Fruit fly (Drosophila melanogaster) whole organism, embryonic: ENCODE measurements around the gene Chchd2.

Source experiments
- Aef1 ChIP-seq: fragments of 200-800 bp; sonication (Bioruptor generic); IDR thresholded peaks from 3 replicates; pipeline ENCODE4 v1.3.6; 2022; ENCODE audit warnings: missing biosample characterization, missing genetic modification characterization
- CG10366 ChIP-seq: fragments of 200-800 bp; sonication (Bioruptor generic); IDR thresholded peaks from 2 replicates; pipeline ENCODE4 v1.3.6; 2022; ENCODE audit warnings: missing biosample characterization, missing genetic modification characterization
- CG10543 ChIP-seq: fragments of 200-800 bp; sonication (Bioruptor generic); optimal IDR thresholded peaks from 3 replicates; lab custom pipeline; 2017; ENCODE audit warnings: missing biosample characterization, mild to moderate bottlenecking, missing genetic modification characterization, moderate library complexity
- CG10959 ChIP-seq: fragments of 200-800 bp; sonication (Bioruptor generic); IDR thresholded peaks from 2 replicates; pipeline ENCODE4 v1.3.6; 2022; ENCODE audit warnings: missing biosample characterization, missing genetic modification characterization
- CG11456 ChIP-seq: fragments of 200-800 bp; sonication (Bioruptor generic); IDR thresholded peaks from 3 replicates; pipeline ENCODE4 v1.3.6; 2022; ENCODE audit warnings: missing biosample characterization, missing genetic modification characterization
- CG12219 ChIP-seq: fragments of 200-800 bp; sonication (Bioruptor generic); optimal IDR thresholded peaks from 3 replicates; lab custom pipeline; 2018; ENCODE audit warnings: missing biosample characterization, mild to moderate bottlenecking, missing genetic modification characterization
- CG12299 ChIP-seq: fragments of 200-800 bp; sonication (Bioruptor generic); optimal IDR thresholded peaks from 2 replicates; lab custom pipeline; 2018; ENCODE audit warnings: missing biosample characterization, mild to moderate bottlenecking, missing genetic modification characterization
- CG17186 ChIP-seq: fragments of 200-800 bp; sonication (Bioruptor generic); optimal IDR thresholded peaks from 3 replicates; lab custom pipeline; 2017; ENCODE audit warnings: missing biosample characterization, missing genetic modification reagents, missing genetic modification characterization
- CG1792 ChIP-seq: fragments of 200-800 bp; sonication (Bioruptor generic); optimal IDR thresholded peaks from 2 replicates; lab custom pipeline; 2016; ENCODE audit warnings: missing biosample characterization, missing genetic modification characterization
- CG30431 ChIP-seq: fragments of 200-800 bp; sonication (Bioruptor generic); optimal IDR thresholded peaks from 2 replicates; lab custom pipeline; 2017; ENCODE audit warnings: missing biosample characterization, missing genetic modification characterization
- CG3163 ChIP-seq: fragments of 200-800 bp; sonication (Bioruptor generic); optimal IDR thresholded peaks from 3 replicates; lab custom pipeline; 2016; ENCODE audit warnings: missing biosample characterization, missing genetic modification characterization
- CG33557 ChIP-seq: fragments of 200-800 bp; sonication (Bioruptor generic); optimal IDR thresholded peaks from 2 replicates; lab custom pipeline; 2019; ENCODE audit warnings: missing biosample characterization, mild to moderate bottlenecking, missing genetic modification characterization, moderate library complexity
- CG3847 ChIP-seq: fragments of 200-800 bp; sonication (Bioruptor generic); IDR thresholded peaks from 2 replicates; pipeline ENCODE4 v1.3.6; 2022; ENCODE audit warnings: missing biosample characterization, missing genetic modification characterization
- CG4617 ChIP-seq: fragments of 200-800 bp; sonication (Bioruptor generic); optimal IDR thresholded peaks from 3 replicates; lab custom pipeline; 2016; ENCODE audit warnings: missing biosample characterization, missing genetic modification characterization, borderline replicate concordance
- CG4730 ChIP-seq: fragments of 200-800 bp; sonication (Bioruptor generic); IDR thresholded peaks from 2 replicates; pipeline ENCODE4 v1.3.6; 2022; ENCODE audit warnings: missing biosample characterization, missing genetic modification characterization
- CG6175 ChIP-seq: fragments of 200-800 bp; sonication (Bioruptor generic); IDR thresholded peaks from 3 replicates; pipeline ENCODE4 v1.3.6; 2022; ENCODE audit warnings: missing biosample characterization, missing genetic modification characterization
- CG7372 ChIP-seq: fragments of 200-800 bp; sonication (Bioruptor generic); IDR thresholded peaks from 2 replicates; pipeline ENCODE4 v1.3.6; 2022; ENCODE audit warnings: missing biosample characterization, missing genetic modification characterization
- CG7556 ChIP-seq: fragments of 200-800 bp; sonication (Bioruptor generic); optimal IDR thresholded peaks from 2 replicates; lab custom pipeline; 2017; ENCODE audit warnings: missing biosample characterization, mild to moderate bottlenecking, missing genetic modification characterization
- CG7745 ChIP-seq: fragments of 200-800 bp; sonication (Bioruptor generic); optimal IDR thresholded peaks from 2 replicates; lab custom pipeline; 2018; ENCODE audit warnings: missing biosample characterization, mild to moderate bottlenecking, missing genetic modification characterization, moderate library complexity
- CG7987 ChIP-seq: fragments of 200-800 bp; sonication (Bioruptor generic); optimal IDR thresholded peaks from 2 replicates; lab custom pipeline; 2018; ENCODE audit warnings: missing biosample characterization, mild to moderate bottlenecking, missing genetic modification characterization, moderate library complexity
- CG8290 ChIP-seq, 3 experiments: fragments of 200-800 bp; sonication (Bioruptor generic); optimal IDR thresholded peaks; 2 replicates each; lab custom pipeline; 2016 to 2019; ENCODE audit warnings: missing biosample characterization in 3 of 3, missing genetic modification characterization in 3 of 3, mild to moderate bottlenecking in 2 of 3, moderate library complexity in 1 of 3
- Camta ChIP-seq: fragments of 200-800 bp; sonication (Bioruptor generic); optimal IDR thresholded peaks from 2 replicates; lab custom pipeline; 2016; ENCODE audit warnings: missing biosample characterization, missing genetic modification characterization
- CrebB ChIP-seq: fragments of 200-800 bp; sonication (Bioruptor generic); optimal IDR thresholded peaks from 3 replicates; lab custom pipeline; 2018; ENCODE audit warnings: missing biosample characterization, mild to moderate bottlenecking, missing genetic modification characterization
- Fer2 ChIP-seq: fragments of 200-800 bp; sonication (Bioruptor generic); optimal IDR thresholded peaks from 2 replicates; lab custom pipeline; 2018; ENCODE audit warnings: missing biosample characterization, mild to moderate bottlenecking, missing genetic modification characterization, moderate library complexity
- Hr78 ChIP-seq, 2 experiments: fragments of 200-800 bp in 1 of 2; fragments of >200 bp in 1 of 2; sonication (Bioruptor generic) in 1 of 2; optimal IDR thresholded peaks; 2 replicates each; lab custom pipeline; 2017 to 2019; ENCODE audit warnings: missing biosample characterization in 2 of 2, missing genetic modification characterization in 2 of 2, mild to moderate bottlenecking in 1 of 2, moderate library complexity in 1 of 2
- Hsf ChIP-seq: fragments of 200-800 bp; sonication (Bioruptor generic); optimal IDR thresholded peaks from 3 replicates; lab custom pipeline; 2016; ENCODE audit warnings: missing biosample characterization, missing genetic modification characterization
- Mrtf ChIP-seq: fragments of 200-800 bp; sonication (Bioruptor generic); IDR thresholded peaks from 3 replicates; pipeline ENCODE4 v1.3.6; 2022; ENCODE audit warnings: missing biosample characterization, missing genetic modification characterization
- Oaz ChIP-seq: fragments of 200-800 bp; sonication (Bioruptor generic); IDR thresholded peaks from 2 replicates; pipeline ENCODE4 v1.3.6; 2022; ENCODE audit warnings: missing biosample characterization, missing genetic modification characterization
- Poxn ChIP-seq: fragments of 200-800 bp; sonication (Bioruptor generic); IDR thresholded peaks from 2 replicates; pipeline ENCODE4 v1.3.6; 2022; ENCODE audit warnings: missing biosample characterization, missing genetic modification characterization
- Sry-β ChIP-seq: fragments of 200-800 bp; sonication (Bioruptor generic); optimal IDR thresholded peaks from 2 replicates; lab custom pipeline; 2018; ENCODE audit warnings: missing biosample characterization, mild to moderate bottlenecking, missing genetic modification characterization, moderate library complexity
- Stat92E ChIP-seq, 3 experiments: fragments of >200 bp in 2 of 3; fragments of 200-800 bp in 1 of 3; sonication (Bioruptor generic) in 1 of 3; optimal IDR thresholded peaks; 2 replicates each; lab custom pipeline; 2017 to 2019; ENCODE audit warnings: missing biosample characterization in 3 of 3, missing genetic modification characterization in 3 of 3, mild to moderate bottlenecking in 1 of 3, moderate library complexity in 1 of 3
- TFAM ChIP-seq: fragments of 200-800 bp; sonication (Bioruptor generic); optimal IDR thresholded peaks from 2 replicates; lab custom pipeline; 2017; ENCODE audit warnings: missing biosample characterization, missing genetic modification characterization, inconsistent platforms
- Xbp1 ChIP-seq: fragments of 200-800 bp; sonication (Bioruptor generic); optimal IDR thresholded peaks from 3 replicates; lab custom pipeline; 2016; ENCODE audit warnings: missing biosample characterization, mild to moderate bottlenecking, missing genetic modification characterization
- abd-A ChIP-seq: fragments of 200-800 bp; sonication (Bioruptor generic); optimal IDR thresholded peaks from 3 replicates; lab custom pipeline; 2019; ENCODE audit warnings: missing biosample characterization, mild to moderate bottlenecking, missing genetic modification characterization, moderate library complexity
- aop ChIP-seq: fragments of 200-800 bp; sonication (Bioruptor generic); IDR thresholded peaks from 2 replicates; pipeline ENCODE4 v1.3.6; 2022; ENCODE audit warnings: missing biosample characterization, missing genetic modification characterization
- bbx ChIP-seq: fragments of 200-800 bp; sonication (Bioruptor generic); IDR thresholded peaks from 2 replicates; pipeline ENCODE4 v1.3.6; 2022; ENCODE audit warnings: missing biosample characterization, missing genetic modification characterization; ENCODE audit not compliant: partially characterized antibody
- chif ChIP-seq, 2 experiments: fragments of 200-800 bp; sonication (Bioruptor generic); optimal IDR thresholded peaks; 3 replicates each; lab custom pipeline; 2016; ENCODE audit warnings: missing biosample characterization in 2 of 2, missing genetic modification characterization in 2 of 2
- croc ChIP-seq: fragments of 200-800 bp; sonication (Bioruptor generic); conservative IDR thresholded peaks from 3 replicates; pipeline ENCODE4 v1.3.6; 2022; ENCODE audit warnings: missing biosample characterization, missing genetic modification characterization
- dpn ChIP-seq, 2 experiments: fragments of 200-800 bp; sonication (Bioruptor generic); optimal IDR thresholded peaks; 3 replicates each; lab custom pipeline; 2016; ENCODE audit warnings: missing biosample characterization in 2 of 2, missing genetic modification characterization in 2 of 2
- fd3F ChIP-seq: fragments of 200-800 bp; sonication (Bioruptor generic); optimal IDR thresholded peaks from 2 replicates; lab custom pipeline; 2018; ENCODE audit warnings: missing biosample characterization, mild to moderate bottlenecking, missing genetic modification characterization, moderate library complexity
- gcm ChIP-seq: fragments of 200-800 bp; sonication (Bioruptor generic); optimal IDR thresholded peaks from 2 replicates; lab custom pipeline; 2019; ENCODE audit warnings: missing biosample characterization, mild to moderate bottlenecking, missing genetic modification characterization, moderate library complexity
- insv ChIP-seq, 2 experiments: fragments of 200-800 bp; sonication (Bioruptor generic); optimal IDR thresholded peaks; 3 replicates each; lab custom pipeline; 2016 to 2018; ENCODE audit warnings: missing biosample characterization in 2 of 2, missing genetic modification characterization in 2 of 2
- luna ChIP-seq: fragments of 200-800 bp; sonication (Bioruptor generic); optimal IDR thresholded peaks from 2 replicates; lab custom pipeline; 2016; ENCODE audit warnings: missing biosample characterization, missing genetic modification characterization
- mirr ChIP-seq: fragments of 200-800 bp; sonication (Bioruptor generic); optimal IDR thresholded peaks from 3 replicates; lab custom pipeline; 2018; ENCODE audit warnings: missing biosample characterization, mild to moderate bottlenecking, missing genetic modification characterization
- mld ChIP-seq: fragments of 200-800 bp; sonication (Bioruptor generic); IDR thresholded peaks from 3 replicates; pipeline ENCODE4 v1.3.6; 2022; ENCODE audit warnings: missing biosample characterization, missing genetic modification characterization; ENCODE audit not compliant: partially characterized antibody
- onecut ChIP-seq: fragments of 200-800 bp; sonication (Bioruptor generic); IDR thresholded peaks from 2 replicates; pipeline ENCODE4 v1.3.6; 2022; ENCODE audit warnings: missing biosample characterization, missing genetic modification characterization
- schlank ChIP-seq: fragments of 200-800 bp; sonication (Bioruptor generic); optimal IDR thresholded peaks from 2 replicates; lab custom pipeline; 2018; ENCODE audit warnings: missing biosample characterization, mild to moderate bottlenecking, missing genetic modification characterization
- scrt ChIP-seq: fragments of 200-800 bp; sonication (Bioruptor generic); optimal IDR thresholded peaks from 2 replicates; lab custom pipeline; 2018; ENCODE audit warnings: missing biosample characterization, mild to moderate bottlenecking, missing genetic modification characterization, moderate library complexity
- sens ChIP-seq: fragments of 200-800 bp; sonication (Bioruptor generic); peaks from one replicate; lab custom pipeline; 2016; ENCODE audit warnings: missing biosample characterization, missing genetic modification characterization

Gene Chchd2

DNA sequence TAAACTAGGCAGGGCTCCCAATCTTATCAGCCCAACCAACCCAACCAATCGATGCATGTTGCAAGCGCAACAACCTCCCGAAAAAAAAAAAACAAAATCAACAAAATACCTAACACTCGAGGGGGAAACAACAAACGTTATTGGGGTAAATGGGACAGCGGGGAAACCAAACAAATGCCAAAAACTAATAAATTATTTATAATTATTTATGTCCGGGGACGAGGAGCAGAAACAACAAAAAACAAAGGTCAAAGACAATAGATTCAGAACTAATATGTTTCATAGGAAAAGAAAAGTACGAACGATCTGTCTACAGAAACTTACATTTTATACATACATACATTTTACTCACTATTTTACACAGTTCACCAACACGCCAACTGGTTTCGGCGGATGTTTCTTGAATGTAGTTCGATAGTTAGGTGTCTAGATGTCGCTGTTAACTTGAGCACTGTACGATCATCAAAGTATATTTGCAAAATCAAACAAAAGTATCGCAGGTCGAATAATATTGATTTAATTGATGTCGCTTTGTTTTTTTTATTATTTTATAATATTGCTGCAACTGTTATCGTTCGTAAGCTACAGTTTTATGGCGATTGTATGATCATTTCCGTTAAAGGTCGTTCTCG is 26.9 kb downstream of the Chchd2 start (continued):
- no peak for TF ChIP-seq CG7556 (GFP tag; lab: Kevin White, UChicago)
- no peak for TF ChIP-seq CG1792 (GFP tag; lab: Kevin White, UChicago)
- peak; percentile 17 for TF ChIP-seq CG33557 (GFP tag; lab: Kevin White, UChicago)
- no peak for TF ChIP-seq CG10543 (GFP tag; lab: Kevin White, UChicago)
- TF ChIP-seq Mrtf (GFP tag; lab: Robert Waterston, UW) = peak; percentile 42; the same call in 1 of the 3 replicates
- peak; percentile 42; the same call in 1 of the 2 replicates for TF ChIP-seq bbx (GFP tag; lab: Robert Waterston, UW)
- peak; percentile 55 for TF ChIP-seq Xbp1 (GFP tag; lab: Kevin White, UChicago)
- TF ChIP-seq Oaz (GFP tag; lab: Robert Waterston, UW) = no peak
- peak; percentile 41 for TF ChIP-seq CG7987
- no peak for TF ChIP-seq CG7745 (tag; lab: Kevin White, UChicago)
- 0 out of 2 replicates have a peak, but pooled peaks have one; percentile 11 for TF ChIP-seq onecut (GFP tag; lab: Robert Waterston, UW)
- TF ChIP-seq TFAM (GFP tag; lab: Kevin White, UChicago) = no peak
- peak; percentile 40; the same call in 1 of the 2 replicates for TF ChIP-seq CG10366 (GFP tag; lab: Robert Waterston, UW)
- no peak for TF ChIP-seq CG7372 (GFP tag; lab: Robert Waterston, UW)
- TF ChIP-seq CG17186 (GFP tag; lab: Kevin White, UChicago) = no peak
- TF ChIP-seq scrt (GFP tag; lab: Kevin White, UChicago) = no peak
- TF ChIP-seq Hr78 (GFP tag; optimal IDR thresholded peaks at IDR 0.05; lab: Kevin White, UChicago) = peak in 1 of 2 experiments; percentile 70
- no peak for TF ChIP-seq CG4617 (GFP tag; lab: Kevin White, UChicago)
- no peak for TF ChIP-seq CG12299 (tag; lab: Kevin White, UChicago)
- TF ChIP-seq dpn (GFP tag; optimal IDR thresholded peaks at IDR 0.05; lab: Kevin White, UChicago) = peak; percentile 14 to 35
- TF ChIP-seq schlank (tag; lab: Kevin White, UChicago) = no peak
- TF ChIP-seq Poxn = no peak
- no peak for TF ChIP-seq CG30431 (GFP tag; lab: Kevin White, UChicago)
- TF ChIP-seq CG12219 (GFP tag; lab: Kevin White, UChicago) = no peak
- no peak for TF ChIP-seq CrebB (tag; lab: Kevin White, UChicago)
- peak; percentile 68; the same call in 2 of the 3 replicates for TF ChIP-seq CG11456 (GFP tag; lab: Robert Waterston, UW)
- TF ChIP-seq luna (GFP tag; lab: Kevin White, UChicago) = no peak
- no peak for TF ChIP-seq CG10959 (GFP tag; lab: Robert Waterston, UW)
- no peak for TF ChIP-seq mld (GFP tag; lab: Robert Waterston, UW)
- no peak for TF ChIP-seq CG4730 (GFP tag; lab: Robert Waterston, UW)
- TF ChIP-seq CG8290 (GFP tag; optimal IDR thresholded peaks at IDR 0.05; lab: Kevin White, UChicago) = peak; percentile 61
- peak; percentile 38 to 74 for TF ChIP-seq CG8290 (tag; optimal IDR thresholded peaks at IDR 0.05; lab: Kevin White, UChicago)
- no peak for TF ChIP-seq abd-A
- no peak for TF ChIP-seq fd3F (GFP tag; lab: Kevin White, UChicago)
- TF ChIP-seq Fer2 (tag; lab: Kevin White, UChicago) = no peak
- peak; percentile 56 for TF ChIP-seq Hsf
- peak in 1 of 2 experiments; percentile 50 for TF ChIP-seq chif (GFP tag; optimal IDR thresholded peaks at IDR 0.05; lab: Kevin White, UChicago)
- no peak for TF ChIP-seq aop
- peak; percentile 14; the same call in 1 of the 3 replicates for TF ChIP-seq croc (GFP tag; lab: Robert Waterston, UW)
- TF ChIP-seq insv (GFP tag; optimal IDR thresholded peaks at IDR 0.05; lab: Kevin White, UChicago) = peak in 1 of 2 experiments; percentile 27
- no peak for TF ChIP-seq CG3163 (GFP tag; lab: Kevin White, UChicago)
- no peak for TF ChIP-seq CG6175 (GFP tag; lab: Robert Waterston, UW)
- no peak for TF ChIP-seq Sry-β (GFP tag; lab: Kevin White, UChicago)
- no peak for TF ChIP-seq mirr
- TF ChIP-seq gcm (GFP tag; lab: Kevin White, UChicago) = no peak
- peak; percentile 78 for TF ChIP-seq sens
- peak; percentile 21; the same call in 1 of the 2 replicates for TF ChIP-seq CG3847
- no peak for TF ChIP-seq Stat92E (GFP tag; optimal IDR thresholded peaks at IDR 0.05; lab: Kevin White, UChicago)
- TF ChIP-seq Camta = no peak
- TF ChIP-seq Aef1 (GFP tag; lab: Robert Waterston, UW) = no peak
